Worm (Caenorhabditis elegans): ENCODE measurements around the gene rpl-36.

Gene rpl-36

DNA sequence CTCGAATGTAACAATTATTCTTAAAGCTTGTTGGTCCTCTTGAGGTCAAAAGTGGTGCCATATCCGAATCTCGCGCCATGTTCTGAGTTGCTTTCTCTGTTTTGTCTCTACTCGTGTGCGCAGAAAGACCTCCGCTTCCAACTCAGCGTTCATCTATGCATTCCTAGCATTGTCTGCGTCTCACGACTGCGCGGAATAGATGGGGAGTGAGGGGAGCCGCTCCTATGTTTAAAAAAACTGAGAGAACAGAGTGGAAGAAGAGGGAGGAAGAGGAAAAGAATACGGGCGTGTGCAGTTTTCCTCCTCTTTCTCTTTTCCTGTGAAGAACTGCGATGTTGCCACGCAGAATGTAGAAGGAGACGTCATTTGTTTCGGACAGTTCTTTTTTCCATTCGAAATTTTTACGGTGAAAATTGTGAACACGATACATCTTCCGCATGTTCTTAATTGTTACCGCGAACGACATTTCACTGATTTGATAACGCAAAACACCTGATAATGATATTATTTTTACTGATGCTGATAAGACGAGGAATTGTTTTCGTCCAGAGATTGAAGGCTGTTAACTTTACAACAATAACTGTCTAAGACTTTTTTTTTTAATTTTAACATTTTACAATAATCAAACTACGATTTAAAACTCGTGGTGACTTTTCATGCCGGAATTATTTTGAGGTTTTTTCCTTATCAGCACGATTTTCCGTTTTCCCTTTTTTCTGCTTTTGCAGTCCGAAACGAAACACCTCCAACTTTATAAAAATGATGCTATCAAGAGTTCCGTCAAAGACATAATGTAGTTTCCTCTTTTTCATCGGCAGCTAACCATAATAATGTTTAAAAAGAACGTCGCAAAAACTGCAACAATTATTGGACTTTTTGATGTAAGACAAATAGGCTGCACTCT, 13.1 kb upstream of the rpl-36 start:
- peak; percentile 58 for TF ChIP-seq fos-1 (tag; optimal IDR thresholded peaks at IDR 0.05)
- peak; percentile 62 for TF ChIP-seq zag-1 (tag; optimal IDR thresholded peaks at IDR 0.05)
- peak; percentile 77 for TF ChIP-seq C34F6.9 (tag; optimal IDR thresholded peaks at IDR 0.05)
- TF ChIP-seq nhr-25 (tag; optimal IDR thresholded peaks at IDR 0.05), result peak; percentile 5
- peak; percentile 44 for TF ChIP-seq F13H6.1 (tag; optimal IDR thresholded peaks at IDR 0.05)
- no peak for TF ChIP-seq aly-2 (tag; optimal IDR thresholded peaks at IDR 0.05)
- no peak for TF ChIP-seq lin-39 (tag; optimal IDR thresholded peaks at IDR 0.05)
- TF ChIP-seq ceh-82 (tag; optimal IDR thresholded peaks at IDR 0.05), result no peak
- no peak for TF ChIP-seq elt-1 (tag; optimal IDR thresholded peaks at IDR 0.05)
- TF ChIP-seq mbf-1 (tag; optimal IDR thresholded peaks at IDR 0.05), result no peak
- TF ChIP-seq lsy-2 (tag; optimal IDR thresholded peaks at IDR 0.05), result peak in 1 of 2 experiments; percentile 69
- TF ChIP-seq crh-2 (tag; optimal IDR thresholded peaks at IDR 0.05), result peak; percentile 71
- TF ChIP-seq nhr-6 (tag; optimal IDR thresholded peaks at IDR 0.05), result no peak
- peak; percentile 74 for TF ChIP-seq egl-27 (tag; optimal IDR thresholded peaks at IDR 0.05)
- no peak for TF ChIP-seq Y55F3AM.14 (GFP tag; optimal IDR thresholded peaks at IDR 0.05)
- TF ChIP-seq nhr-129 (tag; optimal IDR thresholded peaks at IDR 0.05), result peak; percentile 76
- TF ChIP-seq sma-9 (GFP tag; optimal IDR thresholded peaks at IDR 0.05), result peak; percentile 13
- TF ChIP-seq sma-9 (tag; optimal IDR thresholded peaks at IDR 0.05), result no peak
- peak; percentile 32 for TF ChIP-seq ztf-4 (tag; optimal IDR thresholded peaks at IDR 0.05)
- peak; percentile 16 for TF ChIP-seq mab-5 (tag; optimal IDR thresholded peaks at IDR 0.05)
- TF ChIP-seq lin-13 (GFP tag; optimal IDR thresholded peaks at IDR 0.05), result peak; percentile 5
- TF ChIP-seq unc-55 (GFP tag; optimal IDR thresholded peaks at IDR 0.05), result peak; percentile 82
- TF ChIP-seq unc-39 (tag; optimal IDR thresholded peaks at IDR 0.05), result no peak
- TF ChIP-seq lin-11 (tag; optimal IDR thresholded peaks at IDR 0.05), result peak; percentile 63
- TF ChIP-seq ztf-1 (GFP tag; conservative IDR thresholded peaks at IDR 0.05), result no peak
- TF ChIP-seq mdl-1 (tag; optimal IDR thresholded peaks at IDR 0.05), result peak; percentile 23 to 29

DNA sequence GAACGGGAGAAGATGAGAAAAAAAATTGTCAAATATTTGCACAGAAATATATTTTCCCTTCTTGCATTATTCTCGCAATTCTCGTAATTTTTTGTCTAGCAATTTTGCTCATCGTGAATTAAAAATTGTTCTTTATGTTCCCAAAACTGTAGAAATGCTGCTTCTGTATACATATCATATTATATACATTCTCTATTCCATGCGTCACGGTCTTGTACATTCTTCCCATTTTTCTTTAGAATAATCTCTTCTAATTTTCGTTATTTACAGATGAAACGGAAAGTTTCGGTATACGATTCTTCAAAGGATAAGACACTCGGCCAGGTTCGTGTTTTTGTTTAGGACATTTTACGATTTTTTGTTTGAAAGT, 12.5 kb upstream of the rpl-36 start, which contains the start of gene acs-4:
Gene acs-4 (plus strand): TSS at position 271 of the 370 bp plus-strand sequence.
- TF ChIP-seq peb-1 (tag; optimal IDR thresholded peaks at IDR 0.05), result no peak
- no peak for TF ChIP-seq nhr-10 (tag; optimal IDR thresholded peaks at IDR 0.05)
- no peak for TF ChIP-seq ama-1 (optimal IDR thresholded peaks at IDR 0.05)
- TF ChIP-seq F13H6.1 (tag; optimal IDR thresholded peaks at IDR 0.05), result no peak
- no peak for TF ChIP-seq mdl-1 (tag; optimal IDR thresholded peaks at IDR 0.05)
- no peak for TF ChIP-seq mab-5 (tag; optimal IDR thresholded peaks at IDR 0.05)
- TF ChIP-seq lsy-2 (tag; optimal IDR thresholded peaks at IDR 0.05), result no peak
- no peak for TF ChIP-seq dmd-4 (tag; optimal IDR thresholded peaks at IDR 0.05)
- no peak for TF ChIP-seq sma-9 (GFP tag; optimal IDR thresholded peaks at IDR 0.05)
- TF ChIP-seq sma-9 (tag; optimal IDR thresholded peaks at IDR 0.05), result no peak
- TF ChIP-seq zag-1 (tag; optimal IDR thresholded peaks at IDR 0.05), result no peak
- TF ChIP-seq aly-2 (tag; optimal IDR thresholded peaks at IDR 0.05), result no peak
- no peak for TF ChIP-seq sem-4 (tag; optimal IDR thresholded peaks at IDR 0.05)
- no peak for TF ChIP-seq nhr-129 (tag; optimal IDR thresholded peaks at IDR 0.05)
- no peak for TF ChIP-seq elt-1 (tag; optimal IDR thresholded peaks at IDR 0.05)

DNA sequence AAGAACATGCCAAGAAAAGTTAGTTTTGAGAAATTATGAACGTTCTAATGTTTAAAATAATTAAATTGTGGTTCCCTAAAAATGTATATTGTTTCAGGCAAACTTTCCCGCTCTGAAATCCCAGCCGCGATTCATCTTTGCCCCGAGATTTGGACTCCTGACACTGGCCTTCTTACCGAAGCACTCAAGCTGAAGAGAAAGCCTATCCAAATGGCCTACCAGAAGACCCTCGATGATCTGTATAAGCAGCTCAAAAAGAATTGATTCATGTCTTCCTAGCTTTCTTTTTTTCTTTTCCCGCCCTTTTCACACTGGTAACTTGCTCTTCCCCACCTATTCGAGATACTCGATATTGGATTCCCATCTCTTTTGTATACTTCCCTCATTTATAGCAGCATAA, 10.0 kb upstream of the rpl-36 start:
- TF ChIP-seq blmp-1 (tag; optimal IDR thresholded peaks at IDR 0.05; ENCODE audit: insufficient read depth) (no peak), nhr-11 (tag; optimal IDR thresholded peaks at IDR 0.05) (no peak), nhr-6 (tag; optimal IDR thresholded peaks at IDR 0.05) (no peak)

DNA sequence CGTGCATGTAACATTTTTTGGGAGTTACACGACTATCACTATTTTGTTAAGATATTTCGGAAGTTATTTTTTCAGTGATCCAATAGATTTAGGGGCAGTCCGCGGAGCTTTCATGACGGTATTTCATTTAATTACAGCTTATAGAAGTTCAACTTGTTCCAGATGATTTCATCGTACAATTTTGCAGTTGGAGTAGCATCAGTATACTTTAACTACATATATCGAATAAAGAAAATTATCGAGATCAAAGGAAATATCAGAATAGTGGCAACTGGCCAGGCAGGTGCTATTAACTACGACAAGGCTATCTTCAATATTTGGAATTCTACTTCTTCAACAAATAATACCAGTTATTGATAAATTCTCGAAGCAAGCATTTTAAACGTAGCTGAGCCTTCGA, 1.6 kb upstream of the rpl-36 start:
- TF ChIP-seq unc-62 (GFP tag; optimal IDR thresholded peaks at IDR 0.05), result no peak
- no peak for TF ChIP-seq zag-1 (tag; optimal IDR thresholded peaks at IDR 0.05)
- no peak for TF ChIP-seq unc-39 (tag; optimal IDR thresholded peaks at IDR 0.05)
- TF ChIP-seq ama-1 (optimal IDR thresholded peaks at IDR 0.05), result no peak
- TF ChIP-seq elt-3 (tag; optimal IDR thresholded peaks at IDR 0.05), result no peak
- TF ChIP-seq nhr-21 (tag; optimal IDR thresholded peaks at IDR 0.05), result no peak
- no peak for TF ChIP-seq sma-3 (GFP tag; optimal IDR thresholded peaks at IDR 0.05)
- TF ChIP-seq unc-55 (GFP tag; optimal IDR thresholded peaks at IDR 0.05), result no peak
- no peak for TF ChIP-seq crh-2 (tag; optimal IDR thresholded peaks at IDR 0.05)
- TF ChIP-seq snpc-4 (tag; optimal IDR thresholded peaks at IDR 0.05), result no peak
- no peak for TF ChIP-seq ztf-11 (tag; optimal IDR thresholded peaks at IDR 0.05)
- TF ChIP-seq ceh-16 (tag; optimal IDR thresholded peaks at IDR 0.05), result no peak
- TF ChIP-seq R02D3.7 (tag; optimal IDR thresholded peaks at IDR 0.05), result no peak
- no peak for TF ChIP-seq mab-5 (tag; optimal IDR thresholded peaks at IDR 0.05)
- TF ChIP-seq sma-9 (GFP tag; optimal IDR thresholded peaks at IDR 0.05), result no peak
- TF ChIP-seq sma-9 (tag; optimal IDR thresholded peaks at IDR 0.05), result no peak
- TF ChIP-seq mdl-1 (tag; optimal IDR thresholded peaks at IDR 0.05), result no peak
